Fruit fly (Drosophila melanogaster): ENCODE results near the gene Galphaf.

The Galphaf gene

dm6 chr3L:16709673-16710257 lies 42.0 kb upstream of the Galphaf start:
- TF ChIP-seq CG10959 (GFP tag; IDR thresholded peaks at IDR 0.05) (no peak), chinmo (GFP tag; IDR thresholded peaks at IDR 0.05; ENCODE audit: partially characterized antibody) (peak; percentile 87), Rfx (GFP tag; IDR thresholded peaks at IDR 0.05) (peak; percentile 49), CG2889 (GFP tag; IDR thresholded peaks at IDR 0.05) (no peak), CG4360 (GFP tag; IDR thresholded peaks at IDR 0.05) (peak; percentile 50; the same call in 1 of the 2 replicates), Bgb (GFP tag; IDR thresholded peaks at IDR 0.05; ENCODE audit: partially characterized antibody) (no peak), pros (GFP tag; optimal IDR thresholded peaks at IDR 0.05) (no peak), nerfin-2 (GFP tag; IDR thresholded peaks at IDR 0.05; ENCODE audit: partially characterized antibody) (no peak), CG32532 (GFP tag; IDR thresholded peaks at IDR 0.05) (peak; percentile 42), chm (GFP tag; IDR thresholded peaks at IDR 0.05) (no peak; the same call in 1 of the 2 replicates), dmrt11E (tag; optimal IDR thresholded peaks at IDR 0.05) (no peak), Sry-δ (GFP tag; optimal IDR thresholded peaks at IDR 0.05) (no peak), gem (tag; optimal IDR thresholded peaks at IDR 0.05) (peak; percentile 7), HLH3B (GFP tag; IDR thresholded peaks at IDR 0.05) (no peak), slbo (GFP tag; IDR thresholded peaks at IDR 0.05) (peak; percentile 28; the same call in 1 of the 2 replicates), sd (tag; optimal IDR thresholded peaks at IDR 0.05) (peak; percentile 22), CG9932 (GFP tag; IDR thresholded peaks at IDR 0.05) (peak; percentile 29; the same call in 1 of the 2 replicates), B-H2 (GFP tag; optimal IDR thresholded peaks at IDR 0.05) (no peak), rib (GFP tag; IDR thresholded peaks at IDR 0.05) (no peak), CG12299 (tag; optimal IDR thresholded peaks at IDR 0.05) (no peak), hbn (GFP tag; IDR thresholded peaks at IDR 0.05; ENCODE audit: partially characterized antibody) (no peak), lab (GFP tag; optimal IDR thresholded peaks at IDR 0.05) (no peak), H2.0 (GFP tag; IDR thresholded peaks at IDR 0.05) (0 out of 2 replicates have a peak, but pooled peaks have one; percentile 2), Ptx1 (GFP tag; IDR thresholded peaks at IDR 0.05) (peak; percentile 23; the same call in 1 of the 2 replicates), CG11696 (GFP tag; IDR thresholded peaks at IDR 0.05) (peak; percentile 85), hkb (optimal IDR thresholded peaks at IDR 0.05) (no peak), hkb (GFP tag; IDR thresholded peaks at IDR 0.05) (peak; percentile 23; the same call in 1 of the 2 replicates), Bdp1 (GFP tag; optimal IDR thresholded peaks at IDR 0.05) (no peak), gfzf (GFP tag; optimal IDR thresholded peaks at IDR 0.05) (no peak), CG13624 (GFP tag; optimal IDR thresholded peaks at IDR 0.05) (no peak), vvl (GFP tag; IDR thresholded peaks at IDR 0.05) (peak; percentile 8; the same call in 1 of the 2 replicates), CG2712 (tag; optimal IDR thresholded peaks at IDR 0.05) (no peak), Doc3 (GFP tag; IDR thresholded peaks at IDR 0.05; ENCODE audit: partially characterized antibody) (0 out of 3 replicates have a peak, but pooled peaks have one; percentile 11), knrl (GFP tag; IDR thresholded peaks at IDR 0.05; ENCODE audit: partially characterized antibody) (no peak), CG16813 (GFP tag; IDR thresholded peaks at IDR 0.05; ENCODE audit: partially characterized antibody) (0 out of 3 replicates have a peak, but pooled peaks have one; percentile 11), CG1832 (GFP tag; optimal IDR thresholded peaks at IDR 0.05) (peak; percentile 36), Dip3 (GFP tag; optimal IDR thresholded peaks at IDR 0.05) (no peak)

- TF ChIP-seq CG2678 (tag; optimal IDR thresholded peaks at IDR 0.05), result peak; percentile 25
- TF ChIP-seq CG30403 (GFP tag; optimal IDR thresholded peaks at IDR 0.05), result no peak
- peak; percentile 61 for TF ChIP-seq sens (GFP tag)
- no peak for TF ChIP-seq CHES-1-like (GFP tag; optimal IDR thresholded peaks at IDR 0.05)
- TF ChIP-seq ind (GFP tag; optimal IDR thresholded peaks at IDR 0.05), result no peak
- TF ChIP-seq E2f1 (GFP tag; IDR thresholded peaks at IDR 0.05), result no peak
- TF ChIP-seq Xrp1 (GFP tag; IDR thresholded peaks at IDR 0.05), result no peak
- TF ChIP-seq CG10274 (GFP tag; optimal IDR thresholded peaks at IDR 0.05), result no peak
- TF ChIP-seq Sox100B (GFP tag; optimal IDR thresholded peaks at IDR 0.05), result no peak
- TF ChIP-seq wdn (GFP tag; IDR thresholded peaks at IDR 0.05), result peak; percentile 7; the same call in 1 of the 2 replicates
- TF ChIP-seq pan (optimal IDR thresholded peaks at IDR 0.05), result no peak
- TF ChIP-seq pan (GFP tag; optimal IDR thresholded peaks at IDR 0.05 in 1 of 2, IDR thresholded peaks at IDR 0.05 in 1 of 2), result peak in 1 of 2 experiments; percentile 24
- peak; percentile 46 for TF ChIP-seq CG17385 (GFP tag; optimal IDR thresholded peaks at IDR 0.05)
- 0 out of 2 replicates have a peak, but pooled peaks have one; percentile 23 for TF ChIP-seq CG17328 (GFP tag; IDR thresholded peaks at IDR 0.05)
These were observed 41.1 kb upstream of the Galphaf start for dm6 chr3L:16708738-16709350.

All from whole organism, embryonic.